Fruit fly (Drosophila melanogaster) whole organism, embryonic: ENCODE measurements around the gene UQCR-14L.
A peak's percentile ranks its signal among the peaks of the same experiment; 100 is the strongest.

Experiments
- ATbp ChIP-seq: fragments of 200-800 bp; sonication (Bioruptor generic); optimal IDR thresholded peaks from 2 replicates; lab custom pipeline; 2017; ENCODE audit warnings: missing biosample characterization, mild to moderate bottlenecking, missing genetic modification characterization, missing genetic modification reagents
- C15 ChIP-seq: fragments of 200-800 bp; sonication (Bioruptor generic); IDR thresholded peaks from 3 replicates; pipeline ENCODE4 v1.3.6; 2022; ENCODE audit warnings: missing biosample characterization, missing genetic modification characterization
- CG10209 ChIP-seq: fragments of 200-800 bp; sonication (Bioruptor generic); optimal IDR thresholded peaks from 3 replicates; lab custom pipeline; 2017; ENCODE audit warnings: missing biosample characterization, mild to moderate bottlenecking, missing genetic modification characterization, missing genetic modification reagents
- CG10321 ChIP-seq: fragments of 200-800 bp; sonication (Bioruptor generic); IDR thresholded peaks from 2 replicates; pipeline ENCODE4 v1.3.6; 2022; ENCODE audit warnings: missing biosample characterization, missing genetic modification characterization
- CG10979 ChIP-seq: fragments of 200-800 bp; sonication (Bioruptor generic); optimal IDR thresholded peaks from 2 replicates; lab custom pipeline; 2018; ENCODE audit warnings: missing biosample characterization, mild to moderate bottlenecking, missing genetic modification characterization, moderate library complexity
- CG11085 ChIP-seq: fragments of 200-800 bp; sonication (Bioruptor generic); IDR thresholded peaks from 2 replicates; pipeline ENCODE4 v1.3.6; 2022; ENCODE audit warnings: missing biosample characterization, missing genetic modification characterization
- CG14014 ChIP-seq: fragments of 200-800 bp; sonication (Bioruptor generic); IDR thresholded peaks from 2 replicates; pipeline ENCODE4 v1.3.6; 2022; ENCODE audit warnings: missing biosample characterization, missing genetic modification characterization
- CG14667 ChIP-seq: fragments of 200-800 bp; sonication (Bioruptor generic); IDR thresholded peaks from 2 replicates; pipeline ENCODE4 v1.3.6; 2022; ENCODE audit warnings: missing biosample characterization, missing genetic modification characterization
- CG15011 ChIP-seq: fragments of 200-800 bp; sonication (Bioruptor generic); optimal IDR thresholded peaks from 3 replicates; lab custom pipeline; 2018; ENCODE audit warnings: missing biosample characterization, mild to moderate bottlenecking, missing genetic modification characterization
- CG17328 ChIP-seq: fragments of 200-800 bp; sonication (Bioruptor generic); IDR thresholded peaks from 2 replicates; pipeline ENCODE4 v1.3.6; 2022; ENCODE audit warnings: missing biosample characterization, missing genetic modification characterization
- CG17912 ChIP-seq: fragments of 200-800 bp; sonication (Bioruptor generic); optimal IDR thresholded peaks from 2 replicates; lab custom pipeline; 2018; ENCODE audit warnings: missing biosample characterization, mild to moderate bottlenecking, missing genetic modification characterization
- CG18011 ChIP-seq: fragments of 200-800 bp; sonication (Bioruptor generic); optimal IDR thresholded peaks from 2 replicates; lab custom pipeline; 2017; ENCODE audit warnings: missing biosample characterization, missing genetic modification characterization, mild to moderate bottlenecking, moderate library complexity, missing genotype
- CG18619 ChIP-seq: fragments of 200-800 bp; sonication (Bioruptor generic); optimal IDR thresholded peaks from 3 replicates; lab custom pipeline; 2017; ENCODE audit warnings: missing biosample characterization, mild to moderate bottlenecking, missing genetic modification characterization
- CG33557 ChIP-seq: fragments of 200-800 bp; sonication (Bioruptor generic); optimal IDR thresholded peaks from 2 replicates; lab custom pipeline; 2019; ENCODE audit warnings: missing biosample characterization, mild to moderate bottlenecking, missing genetic modification characterization, moderate library complexity
- CG3838 ChIP-seq: fragments of 200-800 bp; sonication (Bioruptor generic); optimal IDR thresholded peaks from 3 replicates; lab custom pipeline; 2016; ENCODE audit warnings: missing biosample characterization, missing genetic modification characterization
- CG3847 ChIP-seq: fragments of 200-800 bp; sonication (Bioruptor generic); IDR thresholded peaks from 2 replicates; pipeline ENCODE4 v1.3.6; 2022; ENCODE audit warnings: missing biosample characterization, missing genetic modification characterization
- CG4424 ChIP-seq: fragments of 200-800 bp; sonication (Bioruptor generic); optimal IDR thresholded peaks from 3 replicates; lab custom pipeline; 2016; ENCODE audit warnings: missing biosample characterization, missing genetic modification characterization
- CG4730 ChIP-seq: fragments of 200-800 bp; sonication (Bioruptor generic); IDR thresholded peaks from 2 replicates; pipeline ENCODE4 v1.3.6; 2022; ENCODE audit warnings: missing biosample characterization, missing genetic modification characterization
- CG5953 ChIP-seq: fragments of 200-800 bp; sonication (Bioruptor generic); IDR thresholded peaks from 2 replicates; pipeline ENCODE4 v1.3.6; 2022; ENCODE audit warnings: missing biosample characterization, missing genetic modification characterization
- CG6791 ChIP-seq: fragments of 200-800 bp; sonication (Bioruptor generic); IDR thresholded peaks from 3 replicates; pipeline ENCODE4 v1.3.6; 2022; ENCODE audit warnings: missing biosample characterization, missing genetic modification characterization; ENCODE audit not compliant: partially characterized antibody
- CG8290 ChIP-seq, 3 experiments: fragments of 200-800 bp; sonication (Bioruptor generic); optimal IDR thresholded peaks; 2 replicates each; lab custom pipeline; 2016 to 2019; ENCODE audit warnings: missing biosample characterization in 3 of 3, missing genetic modification characterization in 3 of 3, mild to moderate bottlenecking in 2 of 3, moderate library complexity in 1 of 3
- CG9817 ChIP-seq: fragments of 200-800 bp; sonication (Bioruptor generic); optimal IDR thresholded peaks from 2 replicates; lab custom pipeline; 2018; ENCODE audit warnings: missing biosample characterization, mild to moderate bottlenecking, missing genetic modification characterization, moderate library complexity
- Chrac-16 ChIP-seq: fragments of 200-800 bp; sonication (Bioruptor generic); optimal IDR thresholded peaks from 3 replicates; lab custom pipeline; 2016; ENCODE audit warnings: missing biosample characterization, missing genetic modification characterization
- Drgx ChIP-seq: fragments of 200-800 bp; sonication (Bioruptor generic); IDR thresholded peaks from 2 replicates; pipeline ENCODE4 v1.3.6; 2022; ENCODE audit warnings: missing biosample characterization, missing genetic modification characterization
- Elba2 ChIP-seq: fragments of 200-800 bp; sonication (Bioruptor generic); optimal IDR thresholded peaks from 3 replicates; lab custom pipeline; 2016; ENCODE audit warnings: missing biosample characterization, missing genetic modification characterization
- GATAe ChIP-seq: fragments of 200-800 bp; sonication (Bioruptor generic); conservative IDR thresholded peaks from 2 replicates; pipeline ENCODE4 v1.3.6; 2022; ENCODE audit warnings: missing biosample characterization, missing genetic modification characterization
- H2.0 ChIP-seq: fragments of 200-800 bp; sonication (Bioruptor generic); IDR thresholded peaks from 2 replicates; pipeline ENCODE4 v1.3.6; 2022; ENCODE audit warnings: missing biosample characterization, missing genetic modification characterization
- Hmr ChIP-seq: fragments of 200-800 bp; sonication (Bioruptor generic); optimal IDR thresholded peaks from 3 replicates; lab custom pipeline; 2017; ENCODE audit warnings: mild to moderate bottlenecking, missing biosample characterization, missing genetic modification reagents, missing genetic modification characterization
- Hr39 ChIP-seq: fragments of >200 bp; optimal IDR thresholded peaks from 2 replicates; lab custom pipeline; 2017
- MESR4 ChIP-seq: fragments of 200-800 bp; sonication (Bioruptor generic); optimal IDR thresholded peaks from 2 replicates; lab custom pipeline; 2018; ENCODE audit warnings: missing biosample characterization, mild to moderate bottlenecking, missing genetic modification characterization, moderate library complexity
- Max ChIP-seq: fragments of 200-800 bp; sonication (Bioruptor generic); optimal IDR thresholded peaks from 2 replicates; lab custom pipeline; 2016; ENCODE audit warnings: missing biosample characterization, mild to moderate bottlenecking, missing genetic modification characterization
- Myb ChIP-seq: fragments of 200-800 bp; sonication (Bioruptor generic); optimal IDR thresholded peaks from 2 replicates; lab custom pipeline; 2016; ENCODE audit warnings: missing biosample characterization, missing genetic modification characterization
- NC2β ChIP-seq: fragments of 200-800 bp; sonication (Bioruptor generic); optimal IDR thresholded peaks from 2 replicates; lab custom pipeline; 2016; ENCODE audit warnings: missing biosample characterization, missing genetic modification characterization
- Neu2 ChIP-seq: fragments of 200-800 bp; sonication (Bioruptor generic); optimal IDR thresholded peaks from 3 replicates; lab custom pipeline; 2016; ENCODE audit warnings: missing biosample characterization, missing genetic modification characterization, borderline replicate concordance
- Opbp ChIP-seq: fragments of 200-800 bp; sonication (Bioruptor generic); IDR thresholded peaks from 3 replicates; pipeline ENCODE4 v1.3.6; 2022; ENCODE audit warnings: missing biosample characterization, missing genetic modification characterization; ENCODE audit not compliant: partially characterized antibody
- Spps ChIP-seq: fragments of 200-800 bp; sonication (Bioruptor generic); optimal IDR thresholded peaks from 2 replicates; lab custom pipeline; 2018; ENCODE audit warnings: missing biosample characterization, mild to moderate bottlenecking, missing genetic modification characterization
- Xrp1 ChIP-seq: fragments of 200-800 bp; sonication (Bioruptor generic); IDR thresholded peaks from 2 replicates; pipeline ENCODE4 v1.3.6; 2022; ENCODE audit warnings: missing biosample characterization, missing genetic modification characterization
- ab ChIP-seq: fragments of 200-800 bp; sonication (Bioruptor generic); optimal IDR thresholded peaks from 2 replicates; lab custom pipeline; 2016; ENCODE audit warnings: missing biosample characterization, missing genetic modification characterization
- chn ChIP-seq: fragments of 200-800 bp; sonication (Bioruptor generic); optimal IDR thresholded peaks from 2 replicates; lab custom pipeline; 2016; ENCODE audit warnings: missing biosample characterization, missing genetic modification characterization
- danr ChIP-seq: fragments of 200-800 bp; sonication (Bioruptor generic); IDR thresholded peaks from 2 replicates; pipeline ENCODE4 v1.3.6; 2022; ENCODE audit warnings: missing biosample characterization, missing genetic modification characterization
- dimm ChIP-seq: fragments of 200-800 bp; sonication (Bioruptor generic); IDR thresholded peaks from 2 replicates; pipeline ENCODE4 v1.3.6; 2022; ENCODE audit warnings: missing biosample characterization, missing genetic modification characterization
- disco-r ChIP-seq: fragments of 200-800 bp; sonication (Bioruptor generic); optimal IDR thresholded peaks from 2 replicates; lab custom pipeline; 2016; ENCODE audit warnings: missing biosample characterization, missing genetic modification characterization
- dmrt99B ChIP-seq: fragments of 200-800 bp; sonication (Bioruptor generic); optimal IDR thresholded peaks from 2 replicates; lab custom pipeline; 2018; ENCODE audit warnings: missing biosample characterization, mild to moderate bottlenecking, missing genetic modification characterization, moderate library complexity
- gcm ChIP-seq: fragments of 200-800 bp; sonication (Bioruptor generic); optimal IDR thresholded peaks from 2 replicates; lab custom pipeline; 2019; ENCODE audit warnings: missing biosample characterization, mild to moderate bottlenecking, missing genetic modification characterization, moderate library complexity
- gsb-n ChIP-seq: fragments of 200-800 bp; sonication (Bioruptor generic); optimal IDR thresholded peaks from 3 replicates; lab custom pipeline; 2018; ENCODE audit warnings: missing biosample characterization, mild to moderate bottlenecking, missing genetic modification characterization
- kah ChIP-seq: fragments of 200-800 bp; sonication (Bioruptor generic); optimal IDR thresholded peaks from 2 replicates; lab custom pipeline; 2018; ENCODE audit warnings: missing biosample characterization, mild to moderate bottlenecking, missing genetic modification characterization
- pb ChIP-seq: fragments of 200-800 bp; sonication (Bioruptor generic); optimal IDR thresholded peaks from 3 replicates; lab custom pipeline; 2016; ENCODE audit warnings: missing biosample characterization, missing genetic modification characterization
- sna ChIP-seq: fragments of 200-800 bp; sonication (Bioruptor generic); IDR thresholded peaks from 2 replicates; pipeline ENCODE4 v1.3.6; 2022; ENCODE audit warnings: missing biosample characterization, missing genetic modification characterization; ENCODE audit not compliant: partially characterized antibody
- wdn ChIP-seq: fragments of 200-800 bp; sonication (Bioruptor generic); IDR thresholded peaks from 2 replicates; pipeline ENCODE4 v1.3.6; 2022; ENCODE audit warnings: missing biosample characterization, missing genetic modification characterization

The UQCR-14L gene

DNA sequence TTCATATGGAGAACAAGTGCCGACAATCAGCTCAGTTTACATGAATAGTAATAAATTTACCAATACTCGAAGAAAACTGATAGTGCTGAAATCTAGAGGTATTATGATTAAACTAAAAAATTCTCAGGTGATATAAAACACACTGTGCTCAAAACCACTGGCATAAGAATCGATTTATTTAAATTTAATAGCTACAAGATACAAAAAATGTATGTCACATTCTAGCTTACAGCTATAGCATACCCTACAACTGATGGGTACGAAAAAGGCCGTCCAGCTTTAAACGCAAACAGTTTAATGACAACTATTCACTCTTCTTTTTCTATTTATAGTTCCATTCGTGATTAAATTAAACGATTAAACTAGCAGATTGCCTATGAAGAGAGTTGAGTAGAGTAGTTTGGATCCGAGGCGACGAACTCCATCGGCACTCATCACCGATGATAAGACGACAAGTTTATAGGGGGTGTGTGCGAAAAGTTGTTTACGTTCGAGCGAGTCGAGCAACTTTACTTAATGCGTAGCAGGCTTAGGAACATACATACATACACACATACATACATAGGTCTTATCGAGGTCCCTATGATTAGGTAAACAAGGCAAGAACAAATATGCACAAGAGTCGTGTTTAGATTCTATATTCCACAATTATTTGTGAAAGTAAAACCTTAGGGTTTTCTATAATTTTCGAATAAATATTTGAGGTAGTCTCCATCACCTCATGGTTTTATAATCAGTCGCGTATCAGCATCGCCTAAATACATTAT, 35.1 kb downstream of the UQCR-14L start (continued):
- TF ChIP-seq Spps: peak; percentile 36
- no peak for TF ChIP-seq CG10321 (GFP tag; lab: Robert Waterston, UW)
- TF ChIP-seq Elba2 (GFP tag; lab: Kevin White, UChicago): no peak
- peak; percentile 62; the same call in 1 of the 3 replicates for TF ChIP-seq C15
- peak; percentile 73 for TF ChIP-seq CG5953
- TF ChIP-seq Chrac-16 (GFP tag; lab: Kevin White, UChicago): peak; percentile 36
- peak; percentile 71 for TF ChIP-seq Max (GFP tag; lab: Kevin White, UChicago)
- peak; percentile 57 for TF ChIP-seq CG9817 (tag; lab: Kevin White, UChicago)
- TF ChIP-seq ATbp (GFP tag; lab: Kevin White, UChicago): peak; percentile 88
- peak; percentile 37 for TF ChIP-seq ab (GFP tag; lab: Kevin White, UChicago)
- TF ChIP-seq CG8290 (GFP tag; optimal IDR thresholded peaks at IDR 0.05; lab: Kevin White, UChicago): peak; percentile 68
- TF ChIP-seq CG8290 (tag; optimal IDR thresholded peaks at IDR 0.05; lab: Kevin White, UChicago): peak; percentile 74 to 85
- TF ChIP-seq Myb (GFP tag; lab: Kevin White, UChicago): peak; percentile 25
- peak; percentile 50 for TF ChIP-seq CG14667
- peak; percentile 54 for TF ChIP-seq CG4424 (GFP tag; lab: Kevin White, UChicago)
- no peak for TF ChIP-seq Opbp (GFP tag; lab: Robert Waterston, UW)
- TF ChIP-seq CG17328 (GFP tag; lab: Robert Waterston, UW): peak; percentile 62
- TF ChIP-seq Xrp1: peak; percentile 87
- TF ChIP-seq H2.0 (GFP tag; lab: Robert Waterston, UW): peak; percentile 55
- peak; percentile 87 for TF ChIP-seq CG33557
- TF ChIP-seq dmrt99B (tag; lab: Kevin White, UChicago): peak; percentile 34
- peak; percentile 59; the same call in 1 of the 2 replicates for TF ChIP-seq CG4730 (GFP tag; lab: Robert Waterston, UW)
- TF ChIP-seq chn: no peak
- peak; percentile 52 for TF ChIP-seq CG10979 (tag; lab: Kevin White, UChicago)
- TF ChIP-seq CG18011 (GFP tag; lab: Kevin White, UChicago): peak; percentile 34
- peak; percentile 70 for TF ChIP-seq CG14014
- peak; percentile 81 for TF ChIP-seq CG15011 (GFP tag; lab: Kevin White, UChicago)
- peak; percentile 45 for TF ChIP-seq gcm (GFP tag; lab: Kevin White, UChicago)
- TF ChIP-seq CG17912: no peak
- TF ChIP-seq CG3847: peak; percentile 57
- TF ChIP-seq Drgx (GFP tag; lab: Robert Waterston, UW): peak; percentile 85
- no peak for TF ChIP-seq dimm (GFP tag; lab: Robert Waterston, UW)
- TF ChIP-seq CG11085 (GFP tag; lab: Robert Waterston, UW): peak; percentile 69
- no peak for TF ChIP-seq Neu2
- TF ChIP-seq gsb-n (tag; lab: Kevin White, UChicago): peak; percentile 78
- peak; percentile 83 for TF ChIP-seq GATAe (GFP tag; lab: Robert Waterston, UW)
- peak; percentile 83 for TF ChIP-seq NC2β (GFP tag; lab: Kevin White, UChicago)
- TF ChIP-seq disco-r (GFP tag; lab: Kevin White, UChicago): peak; percentile 38
- no peak for TF ChIP-seq MESR4 (GFP tag; lab: Kevin White, UChicago)
- TF ChIP-seq kah: no peak
- TF ChIP-seq wdn: peak; percentile 77
- no peak for TF ChIP-seq Hr39 (lab: Kevin White, UChicago)
- no peak for TF ChIP-seq CG6791 (GFP tag; lab: Robert Waterston, UW)
- no peak for TF ChIP-seq pb
- peak; percentile 61; the same call in 1 of the 2 replicates for TF ChIP-seq danr (GFP tag; lab: Robert Waterston, UW)
- TF ChIP-seq CG10209: peak; percentile 83
- TF ChIP-seq sna (GFP tag; lab: Robert Waterston, UW): no peak
- TF ChIP-seq Hmr (GFP tag; lab: Kevin White, UChicago): peak; percentile 62
- TF ChIP-seq CG3838 (GFP tag; lab: Kevin White, UChicago): peak; percentile 83
- TF ChIP-seq CG18619 (GFP tag; lab: Kevin White, UChicago): peak; percentile 63
